Worm (Caenorhabditis elegans) whole organism, L3 larva: Measurements from ENCODE around the gene clc-19.
A peak's percentile ranks its signal among the peaks of the same experiment; 100 is the strongest.

Source experiments
- R02D3.7 ChIP-seq: fragments of 150-350 bp; optimal IDR thresholded peaks from 2 replicates; lab custom pipeline; 2014; ENCODE audit warnings: missing biosample characterization, missing genetic modification characterization
- ama-1 ChIP-seq: fragments of 150-350 bp; optimal IDR thresholded peaks from 2 replicates; lab custom pipeline; 2018
- ceh-16 ChIP-seq: sonication (generic microtip); optimal IDR thresholded peaks from 2 replicates; lab custom pipeline; 2017; ENCODE audit warnings: missing biosample characterization, missing genetic modification characterization
- ceh-28 ChIP-seq: fragments of 150-350 bp; optimal IDR thresholded peaks from 2 replicates; lab custom pipeline; 2014; ENCODE audit warnings: missing biosample characterization, missing genetic modification reagents, missing genetic modification characterization
- ceh-82 ChIP-seq: fragments of 150-350 bp; optimal IDR thresholded peaks from 2 replicates; lab custom pipeline; 2014; ENCODE audit warnings: missing biosample characterization, missing genetic modification characterization
- ceh-9 ChIP-seq: sonication (generic microtip); optimal IDR thresholded peaks from 2 replicates; lab custom pipeline; 2018; ENCODE audit warnings: missing biosample characterization, missing genetic modification characterization
- egl-27 ChIP-seq: sonication (generic microtip); optimal IDR thresholded peaks from 4 replicates; lab custom pipeline; 2017; ENCODE audit warnings: missing biosample characterization, missing genetic modification reagents, missing genetic modification characterization
- egl-5 ChIP-seq: fragments of 150-350 bp; optimal IDR thresholded peaks from 2 replicates; lab custom pipeline; 2017; ENCODE audit warnings: missing biosample characterization, missing genetic modification reagents, missing genetic modification characterization, inconsistent platforms
- elt-2 ChIP-seq: sonication (generic microtip); optimal IDR thresholded peaks from 2 replicates; lab custom pipeline; 2016; ENCODE audit warnings: missing genetic modification reagents, mild to moderate bottlenecking, missing genetic modification characterization, missing compliant biosample characterization
- elt-3 ChIP-seq, 3 experiments: fragments of 150-350 bp in 1 of 3; sonication (generic microtip) in 2 of 3; optimal IDR thresholded peaks; 2 replicates in 2 of 3; 4 replicates in 1 of 3; lab custom pipeline; 2014 to 2017; ENCODE audit warnings: missing biosample characterization in 3 of 3, missing genetic modification characterization in 3 of 3
- eor-1 ChIP-seq, 2 experiments: fragments of 150-350 bp; optimal IDR thresholded peaks; 2 replicates each; lab custom pipeline; 2014 to 2018; ENCODE audit warnings: missing biosample characterization in 2 of 2, missing genetic modification characterization in 2 of 2
- fkh-10 ChIP-seq: sonication (generic microtip); optimal IDR thresholded peaks from 2 replicates; lab custom pipeline; 2017; ENCODE audit warnings: missing biosample characterization, missing genetic modification reagents, missing genetic modification characterization
- fkh-2 ChIP-seq: fragments of 150-350 bp; optimal IDR thresholded peaks from 2 replicates; lab custom pipeline; 2014; ENCODE audit warnings: missing biosample characterization, missing genetic modification reagents, missing genetic modification characterization
- fos-1 ChIP-seq: fragments of 150-350 bp; optimal IDR thresholded peaks from 2 replicates; lab custom pipeline; 2014; ENCODE audit warnings: missing biosample characterization, missing genetic modification characterization
- hmg-11 ChIP-seq: sonication (generic microtip); optimal IDR thresholded peaks from 2 replicates; lab custom pipeline; 2016; ENCODE audit warnings: missing genetic modification characterization, missing compliant biosample characterization
- jun-1 ChIP-seq: fragments of 150-350 bp; optimal IDR thresholded peaks from 2 replicates; lab custom pipeline; 2014; ENCODE audit warnings: missing biosample characterization, missing genetic modification reagents, missing genetic modification characterization
- lin-15B ChIP-seq: fragments of 150-350 bp; optimal IDR thresholded peaks from 2 replicates; lab custom pipeline; 2014; ENCODE audit warnings: missing biosample characterization, missing genetic modification characterization
- lsy-12 ChIP-seq: sonication (generic microtip); optimal IDR thresholded peaks from 2 replicates; lab custom pipeline; 2016; ENCODE audit warnings: mild to moderate bottlenecking, missing genetic modification characterization, missing compliant biosample characterization
- mdl-1 ChIP-seq: fragments of 150-350 bp; optimal IDR thresholded peaks from 2 replicates; lab custom pipeline; 2014; ENCODE audit warnings: missing biosample characterization, missing genetic modification characterization
- mml-1 ChIP-seq: fragments of 150-350 bp; sonication (generic microtip); optimal IDR thresholded peaks from 3 replicates; lab custom pipeline; 2014; ENCODE audit warnings: missing biosample characterization, missing genetic modification characterization
- nfya-1 ChIP-seq: sonication (generic microtip); optimal IDR thresholded peaks from 2 replicates; lab custom pipeline; 2017; ENCODE audit warnings: missing genetic modification characterization, mild to moderate bottlenecking, missing compliant biosample characterization, antibody characterized with exemption, moderate library complexity; ENCODE audit not compliant: insufficient read depth
- nhr-23 ChIP-seq: fragments of 150-350 bp; optimal IDR thresholded peaks from 2 replicates; lab custom pipeline; 2014; ENCODE audit warnings: missing biosample characterization, missing genetic modification reagents, missing genetic modification characterization
- nhr-237 ChIP-seq: fragments of 150-350 bp; optimal IDR thresholded peaks from 2 replicates; lab custom pipeline; 2014; ENCODE audit warnings: missing biosample characterization, missing genetic modification characterization
- nhr-28 ChIP-seq: fragments of 150-350 bp; optimal IDR thresholded peaks from 2 replicates; lab custom pipeline; 2014; ENCODE audit warnings: missing biosample characterization, missing genetic modification characterization
- nhr-67 ChIP-seq: fragments of 150-350 bp; optimal IDR thresholded peaks from 2 replicates; lab custom pipeline; 2014; ENCODE audit warnings: missing biosample characterization, missing genetic modification characterization
- pha-4 ChIP-seq: fragments of 150-350 bp; optimal IDR thresholded peaks from 2 replicates; lab custom pipeline; 2014; ENCODE audit warnings: missing biosample characterization, missing genetic modification reagents, missing genetic modification characterization
- pqm-1 ChIP-seq: fragments of 150-350 bp; optimal IDR thresholded peaks from 2 replicates; lab custom pipeline; 2017; ENCODE audit warnings: missing biosample characterization, missing genetic modification characterization, inconsistent platforms
- skn-1 ChIP-seq: fragments of 150-350 bp; optimal IDR thresholded peaks from 2 replicates; lab custom pipeline; 2014; ENCODE audit warnings: missing biosample characterization, missing genetic modification characterization
- unc-39 ChIP-seq: sonication (generic microtip); optimal IDR thresholded peaks from 4 replicates; lab custom pipeline; 2017; ENCODE audit warnings: missing biosample characterization, missing genetic modification characterization
- unc-62 ChIP-seq: fragments of 150-350 bp; sonication (generic microtip); optimal IDR thresholded peaks from 4 replicates; lab custom pipeline; 2014; ENCODE audit warnings: missing biosample characterization, missing genetic modification reagents, missing genetic modification characterization
- zag-1 ChIP-seq: fragments of 150-350 bp; optimal IDR thresholded peaks from 2 replicates; lab custom pipeline; 2014; ENCODE audit warnings: missing biosample characterization, missing genetic modification characterization
- ztf-11 ChIP-seq: fragments of 150-350 bp; optimal IDR thresholded peaks from 2 replicates; lab custom pipeline; 2014; ENCODE audit warnings: missing biosample characterization, missing genetic modification characterization
- ztf-4 ChIP-seq: fragments of 150-350 bp; optimal IDR thresholded peaks from 2 replicates; lab custom pipeline; 2014; ENCODE audit warnings: missing biosample characterization, missing genetic modification characterization

Gene clc-19

ce11 chrIII:856908-857307 is 16.5 kb downstream of the clc-19 start:
- TF ChIP-seq pha-4, result no peak
- no peak for TF ChIP-seq fos-1 (tag; lab: Kevin White, UChicago)
- TF ChIP-seq skn-1, result no peak
- no peak for TF ChIP-seq nhr-67
- no peak for TF ChIP-seq egl-5 (tag; lab: Kevin White, UChicago)

- TF ChIP-seq hmg-11 (tag; lab: Kevin White, UChicago), result no peak
- no peak for TF ChIP-seq elt-2 (tag; lab: Kevin White, UChicago)
- TF ChIP-seq egl-27, result no peak
- TF ChIP-seq fos-1 (tag; lab: Kevin White, UChicago), result no peak
- TF ChIP-seq mml-1, result no peak
- no peak for TF ChIP-seq nhr-28 (tag; lab: Kevin White, UChicago)
- no peak for TF ChIP-seq nhr-23 (tag; lab: Kevin White, UChicago)
- TF ChIP-seq pqm-1, result no peak
These were observed 17.1 kb downstream of the clc-19 start, which contains the start of gene K02F3.12 for ce11 chrIII:856260-856659. Gene K02F3.12, plus strand, starts transcription at chrIII:856560.

ce11 chrIII:853859-854359 is 19.5 kb downstream of the clc-19 start, which contains the start of the genes rnp-5 and tag-51:
Gene rnp-5, minus strand, starts transcription at chrIII:853909.
Gene tag-51, plus strand, starts transcription at chrIII:854221.
- TF ChIP-seq ceh-82 (tag; lab: Kevin White, UChicago) (no peak), hmg-11 (tag; lab: Kevin White, UChicago) (no peak), nhr-28 (tag; lab: Kevin White, UChicago) (no peak), ceh-9 (tag; lab: Kevin White, UChicago) (no peak), R02D3.7 (tag; lab: Kevin White, UChicago) (peak; percentile 51), skn-1 (no peak), ztf-11 (tag; lab: Kevin White, UChicago) (no peak), unc-39 (tag; lab: Kevin White, UChicago) (no peak), fkh-2 (tag; lab: Kevin White, UChicago) (no peak), eor-1 (tag; optimal IDR thresholded peaks at IDR 0.05; lab: Kevin White, UChicago) (no peak), ama-1 (lab: Kevin White, UChicago) (no peak), nfya-1 (no peak), zag-1 (no peak), lsy-12 (tag; lab: Kevin White, UChicago) (no peak), lin-15B (tag; lab: Kevin White, UChicago) (peak; percentile 21), elt-3 (tag; optimal IDR thresholded peaks at IDR 0.05; lab: Kevin White, UChicago) (no peak), elt-2 (tag; lab: Kevin White, UChicago) (no peak), ceh-16 (no peak), pha-4 (peak; percentile 53), ceh-28 (tag; lab: Kevin White, UChicago) (no peak), mdl-1 (tag; lab: Kevin White, UChicago) (no peak)
- TF ChIP-seq, all 47 proteins: peak for 3

ce11 chrIII:853414-853813 is 20.0 kb downstream of the clc-19 start:
- no peak for TF ChIP-seq nhr-237 (tag; lab: Kevin White, UChicago)
- no peak for TF ChIP-seq unc-62 (GFP tag; lab: Kevin White, UChicago)
- no peak for TF ChIP-seq fkh-10 (GFP tag; lab: Kevin White, UChicago)
- TF ChIP-seq ztf-4 (tag; lab: Kevin White, UChicago), result no peak
- TF ChIP-seq nhr-67, result no peak

ce11 chrIII:852296-852695 is 21.1 kb downstream of the clc-19 start, which contains the start of gene moma-1:
Gene moma-1, minus strand, starts transcription at chrIII:852396.
- TF ChIP-seq ceh-28 (tag; lab: Kevin White, UChicago) (no peak), egl-27 (no peak), jun-1 (tag; lab: Kevin White, UChicago) (no peak), unc-62 (GFP tag; lab: Kevin White, UChicago) (no peak), mml-1 (no peak), zag-1 (no peak), egl-5 (tag; lab: Kevin White, UChicago) (no peak), skn-1 (no peak), ceh-16 (no peak), mdl-1 (tag; lab: Kevin White, UChicago) (no peak), ztf-11 (tag; lab: Kevin White, UChicago) (no peak), nhr-23 (tag; lab: Kevin White, UChicago) (no peak)
